Worm (Caenorhabditis elegans): Measurements from ENCODE around the gene T20D4.19.

DNA sequence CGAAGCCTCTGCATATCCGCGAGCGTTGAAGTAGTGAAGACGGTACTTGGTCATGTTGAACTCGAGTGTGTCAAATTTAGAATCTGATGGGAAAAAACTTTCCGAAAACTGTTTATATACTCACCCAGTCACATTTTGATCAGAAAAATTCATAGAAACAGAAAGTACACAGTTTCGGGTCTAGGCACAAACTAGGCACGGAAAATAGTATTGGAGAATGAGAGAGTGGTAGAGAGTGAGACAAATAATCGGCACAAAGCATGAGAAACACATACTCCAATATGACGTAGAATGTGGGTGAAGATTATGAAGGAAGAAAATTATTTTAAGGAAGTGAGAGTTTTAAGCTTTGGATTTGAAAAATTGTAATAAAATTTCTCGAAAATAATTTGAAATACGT, 37.0 kb upstream of the T20D4.19 start, which contains the start of gene gst-33:
- TF ChIP-seq ceh-16 (tag; optimal IDR thresholded peaks at IDR 0.05) (no peak), F13H6.1 (tag; optimal IDR thresholded peaks at IDR 0.05) (peak; percentile 4), nhr-77 (tag; optimal IDR thresholded peaks at IDR 0.05) (no peak)
